Fruit fly (Drosophila melanogaster) whole organism, embryonic: ENCODE measurements around the gene CG5810.

Experiments used
- Atf6 ChIP-seq: fragments of 200-800 bp; sonication (Bioruptor generic); IDR thresholded peaks from 2 replicates; pipeline ENCODE4 v1.3.6; 2022; ENCODE audit warnings: missing biosample characterization, missing genetic modification characterization
- Blimp-1 ChIP-seq: fragments of 200-800 bp; sonication (Bioruptor generic); optimal IDR thresholded peaks from 3 replicates; lab custom pipeline; 2018; ENCODE audit warnings: missing biosample characterization, missing genetic modification characterization, mild to moderate bottlenecking, moderate library complexity, missing genetic modification reagents
- CG10321 ChIP-seq: fragments of 200-800 bp; sonication (Bioruptor generic); IDR thresholded peaks from 2 replicates; pipeline ENCODE4 v1.3.6; 2022; ENCODE audit warnings: missing biosample characterization, missing genetic modification characterization
- CG11093 ChIP-seq: fragments of 200-800 bp; sonication (Bioruptor generic); IDR thresholded peaks from 3 replicates; pipeline ENCODE4 v1.3.6; 2022; ENCODE audit warnings: missing biosample characterization, missing genetic modification characterization
- CG12104 ChIP-seq: fragments of 200-800 bp; sonication (Bioruptor generic); optimal IDR thresholded peaks from 3 replicates; lab custom pipeline; 2016; ENCODE audit warnings: missing biosample characterization, missing genetic modification characterization
- CG12659 ChIP-seq: fragments of 200-800 bp; sonication (Bioruptor generic); optimal IDR thresholded peaks from 3 replicates; lab custom pipeline; 2017; ENCODE audit warnings: mild to moderate bottlenecking, missing biosample characterization, missing genetic modification reagents, missing genetic modification characterization
- CG13775 ChIP-seq: fragments of 200-800 bp; sonication (Bioruptor generic); optimal IDR thresholded peaks from 3 replicates; lab custom pipeline; 2017; ENCODE audit warnings: missing biosample characterization, mild to moderate bottlenecking, missing genetic modification characterization
- CG13894 ChIP-seq: fragments of 200-800 bp; sonication (Bioruptor generic); optimal IDR thresholded peaks from 3 replicates; lab custom pipeline; 2018; ENCODE audit warnings: missing biosample characterization, mild to moderate bottlenecking, missing genetic modification characterization, moderate library complexity
- CG14014 ChIP-seq: fragments of 200-800 bp; sonication (Bioruptor generic); IDR thresholded peaks from 2 replicates; pipeline ENCODE4 v1.3.6; 2022; ENCODE audit warnings: missing biosample characterization, missing genetic modification characterization
- CG14710 ChIP-seq: fragments of 200-800 bp; sonication (Bioruptor generic); optimal IDR thresholded peaks from 3 replicates; lab custom pipeline; 2019; ENCODE audit warnings: missing biosample characterization, mild to moderate bottlenecking, missing genetic modification characterization, moderate library complexity
- CG16815 ChIP-seq: fragments of 200-800 bp; sonication (Bioruptor generic); optimal IDR thresholded peaks from 3 replicates; lab custom pipeline; 2017; ENCODE audit warnings: missing biosample characterization, mild to moderate bottlenecking, missing genetic modification characterization
- CG17385 ChIP-seq: fragments of 200-800 bp; sonication (Bioruptor generic); optimal IDR thresholded peaks from 3 replicates; lab custom pipeline; 2018; ENCODE audit warnings: missing biosample characterization, mild to moderate bottlenecking, missing genetic modification characterization
- CG1832 ChIP-seq: fragments of 200-800 bp; sonication (Bioruptor generic); optimal IDR thresholded peaks from 2 replicates; lab custom pipeline; 2017; ENCODE audit warnings: missing biosample characterization, mild to moderate bottlenecking, missing genetic modification characterization, inconsistent platforms
- CG18764 ChIP-seq: fragments of 200-800 bp; sonication (Bioruptor generic); optimal IDR thresholded peaks from 3 replicates; lab custom pipeline; 2016; ENCODE audit warnings: missing biosample characterization, missing genetic modification characterization
- CG31224 ChIP-seq: fragments of 200-800 bp; sonication (Bioruptor generic); IDR thresholded peaks from 2 replicates; pipeline ENCODE4 v1.3.6; 2022; ENCODE audit warnings: missing biosample characterization, missing genetic modification characterization
- CG34422 ChIP-seq: fragments of 200-800 bp; sonication (Bioruptor generic); IDR thresholded peaks from 3 replicates; pipeline ENCODE4 v1.3.6; 2022; ENCODE audit warnings: missing biosample characterization, missing genetic modification characterization
- CG4730 ChIP-seq: fragments of 200-800 bp; sonication (Bioruptor generic); IDR thresholded peaks from 2 replicates; pipeline ENCODE4 v1.3.6; 2022; ENCODE audit warnings: missing biosample characterization, missing genetic modification characterization
- CG4820 ChIP-seq: fragments of 200-800 bp; sonication (Bioruptor generic); optimal IDR thresholded peaks from 3 replicates; lab custom pipeline; 2016; ENCODE audit warnings: missing biosample characterization, missing genetic modification characterization
- CG7745 ChIP-seq: fragments of 200-800 bp; sonication (Bioruptor generic); optimal IDR thresholded peaks from 2 replicates; lab custom pipeline; 2018; ENCODE audit warnings: missing biosample characterization, mild to moderate bottlenecking, missing genetic modification characterization, moderate library complexity
- CG7963 ChIP-seq: fragments of 200-800 bp; sonication (Bioruptor generic); IDR thresholded peaks from 3 replicates; pipeline ENCODE4 v1.3.6; 2022; ENCODE audit warnings: missing biosample characterization, missing genetic modification characterization; ENCODE audit not compliant: partially characterized antibody
- CG8765 ChIP-seq: fragments of 200-800 bp; sonication (Bioruptor generic); IDR thresholded peaks from 2 replicates; pipeline ENCODE4 v1.3.6; 2022; ENCODE audit warnings: missing biosample characterization, missing genetic modification characterization
- CG9817 ChIP-seq: fragments of 200-800 bp; sonication (Bioruptor generic); optimal IDR thresholded peaks from 2 replicates; lab custom pipeline; 2018; ENCODE audit warnings: missing biosample characterization, mild to moderate bottlenecking, missing genetic modification characterization, moderate library complexity
- D19B ChIP-seq: fragments of 200-800 bp; sonication (Bioruptor generic); optimal IDR thresholded peaks from 2 replicates; lab custom pipeline; 2017; ENCODE audit warnings: missing biosample characterization, mild to moderate bottlenecking, missing genetic modification characterization
- E2f1 ChIP-seq: fragments of 200-800 bp; sonication (Bioruptor generic); IDR thresholded peaks from 2 replicates; pipeline ENCODE4 v1.3.6; 2022; ENCODE audit warnings: missing biosample characterization, missing genetic modification characterization
- E2f2 ChIP-seq: fragments of 200-800 bp; sonication (Bioruptor generic); IDR thresholded peaks from 2 replicates; pipeline ENCODE4 v1.3.6; 2022; ENCODE audit warnings: missing biosample characterization, missing genetic modification characterization
- Fer2 ChIP-seq: fragments of 200-800 bp; sonication (Bioruptor generic); optimal IDR thresholded peaks from 2 replicates; lab custom pipeline; 2018; ENCODE audit warnings: missing biosample characterization, mild to moderate bottlenecking, missing genetic modification characterization, moderate library complexity
- HLH4C ChIP-seq: fragments of 200-800 bp; sonication (Bioruptor generic); IDR thresholded peaks from 3 replicates; pipeline ENCODE4 v1.3.6; 2022; ENCODE audit warnings: missing biosample characterization, missing genetic modification characterization; ENCODE audit not compliant: partially characterized antibody
- Hey ChIP-seq: fragments of 200-800 bp; sonication (Bioruptor generic); optimal IDR thresholded peaks from 3 replicates; lab custom pipeline; 2018; ENCODE audit warnings: missing biosample characterization, mild to moderate bottlenecking, missing genetic modification characterization
- Hmr ChIP-seq: fragments of 200-800 bp; sonication (Bioruptor generic); optimal IDR thresholded peaks from 3 replicates; lab custom pipeline; 2017; ENCODE audit warnings: mild to moderate bottlenecking, missing biosample characterization, missing genetic modification reagents, missing genetic modification characterization
- Mad ChIP-seq: fragments of 200-800 bp; sonication (Bioruptor generic); optimal IDR thresholded peaks from 2 replicates; lab custom pipeline; 2016; ENCODE audit warnings: missing biosample characterization, missing genetic modification characterization
- Med ChIP-seq: fragments of 200-800 bp; sonication (Bioruptor generic); peaks from one replicate; lab custom pipeline; 2016; ENCODE audit warnings: missing biosample characterization, missing genetic modification characterization, mild to moderate bottlenecking, inconsistent platforms, moderate library complexity
- Nf-YC ChIP-seq: fragments of 200-800 bp; optimal IDR thresholded peaks from 3 replicates; lab custom pipeline; 2019; ENCODE audit warnings: missing biosample characterization, mild to moderate bottlenecking, missing genetic modification characterization, moderate library complexity
- Pdp1 ChIP-seq, 2 experiments: fragments of 200-800 bp; sonication (Bioruptor generic); optimal IDR thresholded peaks; 3 replicates each; lab custom pipeline; 2016; ENCODE audit warnings: missing biosample characterization in 2 of 2, missing genetic modification characterization in 2 of 2, mild to moderate bottlenecking in 1 of 2, moderate library complexity in 1 of 2
- ab ChIP-seq: fragments of 200-800 bp; sonication (Bioruptor generic); optimal IDR thresholded peaks from 2 replicates; lab custom pipeline; 2016; ENCODE audit warnings: missing biosample characterization, missing genetic modification characterization
- ac ChIP-seq: fragments of 200-800 bp; sonication (Bioruptor generic); optimal IDR thresholded peaks from 3 replicates; lab custom pipeline; 2017; ENCODE audit warnings: missing biosample characterization, mild to moderate bottlenecking, missing genetic modification characterization
- al ChIP-seq: fragments of 200-800 bp; sonication (Bioruptor generic); IDR thresholded peaks from 2 replicates; pipeline ENCODE4 v1.3.6; 2022; ENCODE audit warnings: missing biosample characterization, missing genetic modification characterization
- bab2 ChIP-seq: fragments of 200-800 bp; sonication (Bioruptor generic); optimal IDR thresholded peaks from 2 replicates; lab custom pipeline; 2016; ENCODE audit warnings: missing biosample characterization, missing genetic modification characterization
- chm ChIP-seq: fragments of 200-800 bp; sonication (Bioruptor generic); IDR thresholded peaks from 2 replicates; pipeline ENCODE4 v1.3.6; 2022; ENCODE audit warnings: missing biosample characterization, missing genetic modification characterization
- da ChIP-seq: fragments of 200-800 bp; sonication (Bioruptor generic); optimal IDR thresholded peaks from 2 replicates; lab custom pipeline; 2016; ENCODE audit warnings: missing biosample characterization, missing genetic modification characterization
- eyg ChIP-seq: fragments of 200-800 bp; sonication (Bioruptor generic); optimal IDR thresholded peaks from 3 replicates; lab custom pipeline; 2016; ENCODE audit warnings: missing biosample characterization, missing genetic modification characterization
- fu2 ChIP-seq: fragments of 200-800 bp; sonication (Bioruptor generic); optimal IDR thresholded peaks from 2 replicates; lab custom pipeline; 2016; ENCODE audit warnings: missing biosample characterization, missing genetic modification characterization
- gsb-n ChIP-seq: fragments of 200-800 bp; sonication (Bioruptor generic); optimal IDR thresholded peaks from 3 replicates; lab custom pipeline; 2018; ENCODE audit warnings: missing biosample characterization, mild to moderate bottlenecking, missing genetic modification characterization
- ham ChIP-seq: fragments of 200-800 bp; sonication (Bioruptor generic); IDR thresholded peaks from 2 replicates; pipeline ENCODE4 v1.3.6; 2022; ENCODE audit warnings: missing biosample characterization, missing genetic modification characterization
- lbe ChIP-seq: fragments of 200-800 bp; sonication (Bioruptor generic); optimal IDR thresholded peaks from 2 replicates; lab custom pipeline; 2016; ENCODE audit warnings: missing biosample characterization, mild to moderate bottlenecking, missing genetic modification characterization
- org-1 ChIP-seq: fragments of 200-800 bp; sonication (Bioruptor generic); optimal IDR thresholded peaks from 2 replicates; lab custom pipeline; 2017; ENCODE audit warnings: missing biosample characterization, missing genetic modification characterization
- otp ChIP-seq: fragments of 200-800 bp; sonication (Bioruptor generic); IDR thresholded peaks from 3 replicates; pipeline ENCODE4, ENCODE4 v1.3.6; 2022; ENCODE audit warnings: missing biosample characterization, missing genetic modification characterization
- pum ChIP-seq: fragments of 200-800 bp; sonication (Bioruptor generic); optimal IDR thresholded peaks from 2 replicates; lab custom pipeline; 2016; ENCODE audit warnings: missing biosample characterization, missing genetic modification characterization
- run ChIP-seq: fragments of 200-800 bp; sonication (Bioruptor generic); optimal IDR thresholded peaks from 3 replicates; lab custom pipeline; 2018; ENCODE audit warnings: missing biosample characterization, mild to moderate bottlenecking, missing genetic modification characterization
- sim ChIP-seq: fragments of 200-800 bp; sonication (Bioruptor generic); IDR thresholded peaks from 2 replicates; pipeline ENCODE4 v1.3.6; 2022; ENCODE audit warnings: missing biosample characterization, missing genetic modification characterization
- stc ChIP-seq: fragments of 200-800 bp; sonication (Bioruptor generic); IDR thresholded peaks from 2 replicates; pipeline ENCODE4 v1.3.6; 2022; ENCODE audit warnings: missing biosample characterization, missing genetic modification characterization
- trh ChIP-seq: fragments of 200-800 bp; sonication (Bioruptor generic); optimal IDR thresholded peaks from 2 replicates; lab custom pipeline; 2016; ENCODE audit warnings: missing biosample characterization, missing genetic modification characterization

Gene CG5810

dm6 chr3R:21127352-21127985 lies 36.1 kb upstream of the CG5810 start, which contains the start of the genes slmb and CG5793 (continued):
- TF ChIP-seq CG4730 (GFP tag; lab: Robert Waterston, UW) (no peak), chm (GFP tag; lab: Robert Waterston, UW) (no peak), stc (GFP tag; lab: Robert Waterston, UW) (no peak), Hmr (GFP tag; lab: Kevin White, UChicago) (no peak), al (GFP tag; lab: Robert Waterston, UW) (no peak), D19B (GFP tag; lab: Kevin White, UChicago) (no peak), CG14014 (GFP tag; lab: Robert Waterston, UW) (0 out of 2 replicates have a peak, but pooled peaks have one; percentile 32), CG13775 (GFP tag; lab: Kevin White, UChicago) (peak; percentile 18), CG14710 (tag; lab: Kevin White, UChicago) (peak; percentile 66), pum (GFP tag; lab: Kevin White, UChicago) (peak; percentile 14), CG12659 (GFP tag; lab: Kevin White, UChicago) (peak; percentile 81), trh (GFP tag; lab: Kevin White, UChicago) (peak; percentile 33), gsb-n (peak; percentile 25), ab (GFP tag; lab: Kevin White, UChicago) (peak; percentile 1), CG18764 (GFP tag; lab: Kevin White, UChicago) (peak; percentile 56), fu2 (peak; percentile 38), CG9817 (tag; lab: Kevin White, UChicago) (peak; percentile 24), CG31224 (no peak), Mad (peak; percentile 25), CG12104 (GFP tag; lab: Kevin White, UChicago) (no peak), Atf6 (no peak), CG7963 (GFP tag; lab: Robert Waterston, UW) (peak; percentile 41; the same call in 1 of the 3 replicates), run (tag; lab: Kevin White, UChicago) (no peak), da (GFP tag; lab: Kevin White, UChicago) (no peak), Pdp1 (GFP tag; optimal IDR thresholded peaks at IDR 0.05; lab: Kevin White, UChicago) (peak; percentile 39 to 99), CG34422 (no peak), bab2 (peak; percentile 43), org-1 (GFP tag; lab: Kevin White, UChicago) (no peak), sim (no peak), E2f1 (GFP tag; lab: Robert Waterston, UW) (no peak), otp (no peak), eyg (GFP tag; lab: Kevin White, UChicago) (peak; percentile 37), CG13894 (tag; lab: Kevin White, UChicago) (no peak), CG16815 (no peak), CG17385 (GFP tag; lab: Kevin White, UChicago) (no peak), Nf-YC (tag; lab: Kevin White, UChicago) (peak; percentile 30), CG4820 (GFP tag; lab: Kevin White, UChicago) (peak; percentile 32), lbe (GFP tag; lab: Kevin White, UChicago) (no peak), HLH4C (GFP tag; lab: Robert Waterston, UW) (peak; percentile 68), CG7745 (tag; lab: Kevin White, UChicago) (no peak), Hey (tag; lab: Kevin White, UChicago) (no peak), Blimp-1 (GFP tag; lab: Kevin White, UChicago) (no peak), Fer2 (tag; lab: Kevin White, UChicago) (no peak), CG10321 (GFP tag; lab: Robert Waterston, UW) (no peak), E2f2 (peak; percentile 63), Med (GFP tag; lab: Kevin White, UChicago) (peak; percentile 94), CG8765 (GFP tag; lab: Robert Waterston, UW) (no peak), ac (GFP tag; lab: Kevin White, UChicago) (no peak), CG1832 (GFP tag; lab: Kevin White, UChicago) (no peak), CG11093 (GFP tag; lab: Robert Waterston, UW) (no peak), ham (GFP tag; lab: Robert Waterston, UW) (no peak)
